Worm (Caenorhabditis elegans) whole organism, L3 larva: Measurements from ENCODE around the gene F38H4.6.

ENCODE experiments used
- R02D3.7 ChIP-seq: fragments of 150-350 bp; optimal IDR thresholded peaks from 2 replicates; lab custom pipeline; 2014; ENCODE audit warnings: missing biosample characterization, missing genetic modification characterization
- ZK546.5 ChIP-seq: sonication (generic microtip); optimal IDR thresholded peaks from 2 replicates; lab custom pipeline; 2017; ENCODE audit warnings: missing biosample characterization, missing genetic modification characterization
- aly-2 ChIP-seq: fragments of 150-350 bp; optimal IDR thresholded peaks from 2 replicates; lab custom pipeline; 2014; ENCODE audit warnings: missing biosample characterization, missing genetic modification characterization
- ama-1 ChIP-seq: fragments of 150-350 bp; optimal IDR thresholded peaks from 2 replicates; lab custom pipeline; 2018
- ceh-16 ChIP-seq: sonication (generic microtip); optimal IDR thresholded peaks from 2 replicates; lab custom pipeline; 2017; ENCODE audit warnings: missing biosample characterization, missing genetic modification characterization
- ceh-28 ChIP-seq: fragments of 150-350 bp; optimal IDR thresholded peaks from 2 replicates; lab custom pipeline; 2014; ENCODE audit warnings: missing biosample characterization, missing genetic modification reagents, missing genetic modification characterization
- ceh-82 ChIP-seq: fragments of 150-350 bp; optimal IDR thresholded peaks from 2 replicates; lab custom pipeline; 2014; ENCODE audit warnings: missing biosample characterization, missing genetic modification characterization
- ceh-9 ChIP-seq: sonication (generic microtip); optimal IDR thresholded peaks from 2 replicates; lab custom pipeline; 2018; ENCODE audit warnings: missing biosample characterization, missing genetic modification characterization
- daf-12 ChIP-seq: fragments of 150-350 bp; optimal IDR thresholded peaks from 2 replicates; lab custom pipeline; 2014; ENCODE audit warnings: missing biosample characterization, missing genetic modification reagents, missing genetic modification characterization
- egl-27 ChIP-seq: sonication (generic microtip); optimal IDR thresholded peaks from 4 replicates; lab custom pipeline; 2017; ENCODE audit warnings: missing biosample characterization, missing genetic modification reagents, missing genetic modification characterization
- egl-5 ChIP-seq: fragments of 150-350 bp; optimal IDR thresholded peaks from 2 replicates; lab custom pipeline; 2017; ENCODE audit warnings: missing biosample characterization, missing genetic modification reagents, missing genetic modification characterization, inconsistent platforms
- elt-1 ChIP-seq: fragments of 150-350 bp; optimal IDR thresholded peaks from 2 replicates; lab custom pipeline; 2014; ENCODE audit warnings: missing biosample characterization, missing genetic modification characterization
- elt-2 ChIP-seq: sonication (generic microtip); optimal IDR thresholded peaks from 2 replicates; lab custom pipeline; 2016; ENCODE audit warnings: missing genetic modification reagents, mild to moderate bottlenecking, missing genetic modification characterization, missing compliant biosample characterization
- elt-3 ChIP-seq, 3 experiments: fragments of 150-350 bp in 1 of 3; sonication (generic microtip) in 2 of 3; optimal IDR thresholded peaks; 2 replicates in 2 of 3; 4 replicates in 1 of 3; lab custom pipeline; 2014 to 2017; ENCODE audit warnings: missing biosample characterization in 3 of 3, missing genetic modification characterization in 3 of 3
- eor-1 ChIP-seq, 2 experiments: fragments of 150-350 bp; optimal IDR thresholded peaks; 2 replicates each; lab custom pipeline; 2014 to 2018; ENCODE audit warnings: missing biosample characterization in 2 of 2, missing genetic modification characterization in 2 of 2
- fkh-10 ChIP-seq: sonication (generic microtip); optimal IDR thresholded peaks from 2 replicates; lab custom pipeline; 2017; ENCODE audit warnings: missing biosample characterization, missing genetic modification reagents, missing genetic modification characterization
- fkh-2 ChIP-seq: fragments of 150-350 bp; optimal IDR thresholded peaks from 2 replicates; lab custom pipeline; 2014; ENCODE audit warnings: missing biosample characterization, missing genetic modification reagents, missing genetic modification characterization
- fos-1 ChIP-seq: fragments of 150-350 bp; optimal IDR thresholded peaks from 2 replicates; lab custom pipeline; 2014; ENCODE audit warnings: missing biosample characterization, missing genetic modification characterization
- hmg-11 ChIP-seq: sonication (generic microtip); optimal IDR thresholded peaks from 2 replicates; lab custom pipeline; 2016; ENCODE audit warnings: missing genetic modification characterization, missing compliant biosample characterization
- jun-1 ChIP-seq: fragments of 150-350 bp; optimal IDR thresholded peaks from 2 replicates; lab custom pipeline; 2014; ENCODE audit warnings: missing biosample characterization, missing genetic modification reagents, missing genetic modification characterization
- lin-15B ChIP-seq: fragments of 150-350 bp; optimal IDR thresholded peaks from 2 replicates; lab custom pipeline; 2014; ENCODE audit warnings: missing biosample characterization, missing genetic modification characterization
- lin-39 ChIP-seq: fragments of 150-350 bp; optimal IDR thresholded peaks from 2 replicates; lab custom pipeline; 2018; ENCODE audit warnings: missing biosample characterization, missing genetic modification reagents, missing genetic modification characterization
- lsy-12 ChIP-seq: sonication (generic microtip); optimal IDR thresholded peaks from 2 replicates; lab custom pipeline; 2016; ENCODE audit warnings: mild to moderate bottlenecking, missing genetic modification characterization, missing compliant biosample characterization
- mdl-1 ChIP-seq: fragments of 150-350 bp; optimal IDR thresholded peaks from 2 replicates; lab custom pipeline; 2014; ENCODE audit warnings: missing biosample characterization, missing genetic modification characterization
- mml-1 ChIP-seq: fragments of 150-350 bp; sonication (generic microtip); optimal IDR thresholded peaks from 3 replicates; lab custom pipeline; 2014; ENCODE audit warnings: missing biosample characterization, missing genetic modification characterization
- nfya-1 ChIP-seq: sonication (generic microtip); optimal IDR thresholded peaks from 2 replicates; lab custom pipeline; 2017; ENCODE audit warnings: missing genetic modification characterization, mild to moderate bottlenecking, missing compliant biosample characterization, antibody characterized with exemption, moderate library complexity; ENCODE audit not compliant: insufficient read depth
- nhr-11 ChIP-seq: fragments of 150-350 bp; optimal IDR thresholded peaks from 2 replicates; lab custom pipeline; 2014; ENCODE audit warnings: missing biosample characterization, missing genetic modification characterization
- nhr-12 ChIP-seq: fragments of 150-350 bp; optimal IDR thresholded peaks from 2 replicates; lab custom pipeline; 2014; ENCODE audit warnings: missing biosample characterization, missing genetic modification characterization
- nhr-23 ChIP-seq: fragments of 150-350 bp; optimal IDR thresholded peaks from 2 replicates; lab custom pipeline; 2014; ENCODE audit warnings: missing biosample characterization, missing genetic modification reagents, missing genetic modification characterization
- nhr-237 ChIP-seq: fragments of 150-350 bp; optimal IDR thresholded peaks from 2 replicates; lab custom pipeline; 2014; ENCODE audit warnings: missing biosample characterization, missing genetic modification characterization
- nhr-28 ChIP-seq: fragments of 150-350 bp; optimal IDR thresholded peaks from 2 replicates; lab custom pipeline; 2014; ENCODE audit warnings: missing biosample characterization, missing genetic modification characterization
- nhr-43 ChIP-seq: sonication (generic microtip); optimal IDR thresholded peaks from 2 replicates; lab custom pipeline; 2016; ENCODE audit warnings: mild to moderate bottlenecking, missing genetic modification characterization, missing compliant biosample characterization; ENCODE audit not compliant: poor library complexity, severe bottlenecking
- nhr-67 ChIP-seq: fragments of 150-350 bp; optimal IDR thresholded peaks from 2 replicates; lab custom pipeline; 2014; ENCODE audit warnings: missing biosample characterization, missing genetic modification characterization
- nhr-76 ChIP-seq: fragments of 150-350 bp; sonication (generic microtip); optimal IDR thresholded peaks from 5 replicates; lab custom pipeline; 2014; ENCODE audit warnings: missing biosample characterization, missing genetic modification characterization
- nhr-77 ChIP-seq: fragments of 150-350 bp; optimal IDR thresholded peaks from 2 replicates; lab custom pipeline; 2014; ENCODE audit warnings: missing biosample characterization, missing genetic modification characterization
- pha-4 ChIP-seq: fragments of 150-350 bp; optimal IDR thresholded peaks from 2 replicates; lab custom pipeline; 2014; ENCODE audit warnings: missing biosample characterization, missing genetic modification reagents, missing genetic modification characterization
- sea-2 ChIP-seq: fragments of 150-350 bp; sonication (generic microtip); optimal IDR thresholded peaks from 4 replicates; lab custom pipeline; 2014; ENCODE audit warnings: missing biosample characterization, missing genetic modification reagents, missing genetic modification characterization
- skn-1 ChIP-seq: fragments of 150-350 bp; optimal IDR thresholded peaks from 2 replicates; lab custom pipeline; 2014; ENCODE audit warnings: missing biosample characterization, missing genetic modification characterization
- snpc-4 ChIP-seq: fragments of 150-350 bp; optimal IDR thresholded peaks from 2 replicates; lab custom pipeline; 2014; ENCODE audit warnings: missing biosample characterization, missing genetic modification characterization
- tbx-2 ChIP-seq: sonication (generic microtip); optimal IDR thresholded peaks from 2 replicates; lab custom pipeline; 2016; ENCODE audit warnings: mild to moderate bottlenecking, missing genetic modification characterization, missing compliant biosample characterization
- unc-39 ChIP-seq: sonication (generic microtip); optimal IDR thresholded peaks from 4 replicates; lab custom pipeline; 2017; ENCODE audit warnings: missing biosample characterization, missing genetic modification characterization
- unc-62 ChIP-seq: fragments of 150-350 bp; sonication (generic microtip); optimal IDR thresholded peaks from 4 replicates; lab custom pipeline; 2014; ENCODE audit warnings: missing biosample characterization, missing genetic modification reagents, missing genetic modification characterization
- zag-1 ChIP-seq: fragments of 150-350 bp; optimal IDR thresholded peaks from 2 replicates; lab custom pipeline; 2014; ENCODE audit warnings: missing biosample characterization, missing genetic modification characterization
- ztf-11 ChIP-seq: fragments of 150-350 bp; optimal IDR thresholded peaks from 2 replicates; lab custom pipeline; 2014; ENCODE audit warnings: missing biosample characterization, missing genetic modification characterization

The F38H4.6 gene

ce11 chrIV:11858142-11858541 is 10.5 kb upstream of the F38H4.6 start, which contains the start of gene let-92:
Gene let-92 (plus strand): TSS chrIV:11858442.
- TF ChIP-seq ztf-11 (tag; lab: Kevin White, UChicago) = no peak
- TF ChIP-seq ceh-82 (tag; lab: Kevin White, UChicago) = no peak
- no peak for TF ChIP-seq ama-1 (lab: Kevin White, UChicago)

- peak; percentile 20 for TF ChIP-seq egl-27 (tag; lab: Kevin White, UChicago)
- no peak for TF ChIP-seq fos-1 (tag; lab: Kevin White, UChicago)
- TF ChIP-seq elt-1 (tag; lab: Kevin White, UChicago) = peak; percentile 61
- TF ChIP-seq nfya-1 = peak; percentile 98
- TF ChIP-seq ceh-16 = no peak
- TF ChIP-seq nhr-43 (tag; lab: Kevin White, UChicago) = no peak
- TF ChIP-seq mml-1 = no peak
- peak; percentile 79 for TF ChIP-seq snpc-4
- TF ChIP-seq ZK546.5 = no peak
- TF ChIP-seq zag-1 (tag; lab: Kevin White, UChicago) = no peak
- no peak for TF ChIP-seq nhr-77 (tag; lab: Kevin White, UChicago)
- TF ChIP-seq lin-39 (tag; lab: Kevin White, UChicago) = peak; percentile 77
- TF ChIP-seq nhr-67 = no peak
- no peak for TF ChIP-seq ceh-9 (tag; lab: Kevin White, UChicago)
- TF ChIP-seq fkh-10 (GFP tag; lab: Kevin White, UChicago) = peak; percentile 66
- TF ChIP-seq ceh-82 (tag; lab: Kevin White, UChicago) = no peak
- TF ChIP-seq jun-1 (tag; lab: Kevin White, UChicago) = peak; percentile 60
- TF ChIP-seq nhr-237 (tag; lab: Kevin White, UChicago) = no peak
- TF ChIP-seq mdl-1 (tag; lab: Kevin White, UChicago) = no peak
- TF ChIP-seq nhr-12 (tag; lab: Kevin White, UChicago) = no peak
- peak; percentile 51 for TF ChIP-seq skn-1 (tag; lab: Kevin White, UChicago)
- TF ChIP-seq elt-3 (tag; optimal IDR thresholded peaks at IDR 0.05; lab: Kevin White, UChicago) = no peak
- TF ChIP-seq egl-5 (tag; lab: Kevin White, UChicago) = peak; percentile 25
- TF ChIP-seq unc-39 = no peak
- no peak for TF ChIP-seq nhr-76 (tag; lab: Kevin White, UChicago)
- no peak for TF ChIP-seq R02D3.7 (tag; lab: Kevin White, UChicago)
- TF ChIP-seq fkh-2 = no peak
- TF ChIP-seq tbx-2 (tag; lab: Kevin White, UChicago) = peak; percentile 29
- no peak for TF ChIP-seq daf-12 (tag; lab: Kevin White, UChicago)
- TF ChIP-seq sea-2 (GFP tag; lab: Kevin White, UChicago) = no peak
- TF ChIP-seq aly-2 = no peak
- no peak for TF ChIP-seq ztf-11 (tag; lab: Kevin White, UChicago)
- TF ChIP-seq eor-1 (tag; optimal IDR thresholded peaks at IDR 0.05; lab: Kevin White, UChicago) = no peak
- TF ChIP-seq ceh-28 (tag; lab: Kevin White, UChicago) = peak; percentile 37
- TF ChIP-seq nhr-23 (tag; lab: Kevin White, UChicago) = peak; percentile 5
- no peak for TF ChIP-seq nhr-28 (tag; lab: Kevin White, UChicago)
- TF ChIP-seq pha-4 (tag; lab: Kevin White, UChicago) = peak; percentile 74
- TF ChIP-seq lin-15B = peak; percentile 89
- TF ChIP-seq elt-2 (tag; lab: Kevin White, UChicago) = peak; percentile 43
- TF ChIP-seq nhr-11 (tag; lab: Kevin White, UChicago) = peak; percentile 65
- peak; percentile 76 for TF ChIP-seq ama-1 (lab: Kevin White, UChicago)
- TF ChIP-seq lsy-12 (tag; lab: Kevin White, UChicago) = peak; percentile 35
- TF ChIP-seq hmg-11 = peak; percentile 75
- TF ChIP-seq unc-62 = no peak
Observed at ce11 chrIV:11857159-11857565, 9.5 kb upstream of the F38H4.6 start.
